Fruit fly (Drosophila melanogaster): ENCODE measurements around the gene yellow-f2.

yellow-f2 gene

dm6 chr3R:12957388-12957787 lies 37.6 kb downstream of the yellow-f2 start:
- TF ChIP-seq ttk (optimal IDR thresholded peaks at IDR 0.05) (no peak), insv (optimal IDR thresholded peaks at IDR 0.05) (no peak), Sin3A (optimal IDR thresholded peaks at IDR 0.05) (no peak), psq (optimal IDR thresholded peaks at IDR 0.05) (no peak), Myc (optimal IDR thresholded peaks at IDR 0.05) (no peak), h (optimal IDR thresholded peaks at IDR 0.05) (no peak)
